Worm (Caenorhabditis elegans) whole organism, L1 larva: Measurements from ENCODE around the gene T19D12.6.

Experiments
- C16A3.4 ChIP-seq: fragments of 150-350 bp; optimal IDR thresholded peaks from 2 replicates; lab custom pipeline; 2014; ENCODE audit warnings: missing biosample characterization, missing genetic modification characterization
- F16B12.6 ChIP-seq: fragments of 150-350 bp; optimal IDR thresholded peaks from 2 replicates; lab custom pipeline; 2014; ENCODE audit warnings: missing biosample characterization, missing genetic modification characterization
- aha-1 ChIP-seq: fragments of 150-350 bp; optimal IDR thresholded peaks from 2 replicates; lab custom pipeline; 2014; ENCODE audit warnings: missing biosample characterization, missing genetic modification characterization
- alr-1 ChIP-seq: fragments of 200-800 bp; sonication (Bioruptor generic); optimal IDR thresholded peaks from 2 replicates; lab custom pipeline; 2018; ENCODE audit warnings: borderline replicate concordance, mild to moderate bottlenecking, missing genetic modification characterization, missing compliant biosample characterization
- aly-2 ChIP-seq: fragments of 150-350 bp; optimal IDR thresholded peaks from 2 replicates; lab custom pipeline; 2014; ENCODE audit warnings: missing biosample characterization, missing genetic modification characterization
- ama-1 ChIP-seq: fragments of 150-350 bp; optimal IDR thresholded peaks from 2 replicates; lab custom pipeline; 2014
- blmp-1 ChIP-seq: fragments of 150-350 bp; optimal IDR thresholded peaks from 2 replicates; lab custom pipeline; 2014; ENCODE audit warnings: missing biosample characterization, missing genetic modification characterization
- ceh-90 ChIP-seq: sonication (generic microtip); optimal IDR thresholded peaks from 2 replicates; lab custom pipeline; 2016; ENCODE audit warnings: missing genetic modification characterization, missing compliant biosample characterization
- efl-1 ChIP-seq, 4 experiments: fragments of 150-350 bp; optimal IDR thresholded peaks in 3 of 4; peaks in 1 of 4; 1 replicate in 1 of 4; 2 replicates in 3 of 4; lab custom pipeline; 2014; ENCODE audit warnings: missing biosample characterization in 2 of 4, missing genetic modification characterization in 2 of 4, missing genetic modification reagents in 2 of 4
- elt-2 ChIP-seq: sonication (generic microtip); optimal IDR thresholded peaks from 2 replicates; lab custom pipeline; 2016; ENCODE audit warnings: missing genetic modification characterization, mild to moderate bottlenecking, inconsistent platforms, missing compliant biosample characterization, missing genetic modification reagents
- ets-5 ChIP-seq: fragments of 200-800 bp; sonication (Bioruptor generic); IDR thresholded peaks from 2 replicates; pipeline ENCODE4 v1.3.6; 2022; ENCODE audit warnings: missing genetic modification characterization, missing compliant biosample characterization
- fkh-4 ChIP-seq: sonication (generic microtip); optimal IDR thresholded peaks from 2 replicates; lab custom pipeline; 2016; ENCODE audit warnings: missing compliant biosample characterization, missing genetic modification characterization, borderline replicate concordance
- grh-1 ChIP-seq: fragments of 200-800 bp; sonication (Bioruptor generic); IDR thresholded peaks from 2 replicates; pipeline ENCODE4 v1.3.6; 2022; ENCODE audit warnings: missing genetic modification reagents, missing genetic modification characterization, missing compliant biosample characterization
- irx-1 ChIP-seq: sonication (generic microtip); optimal IDR thresholded peaks from 2 replicates; lab custom pipeline; 2016; ENCODE audit warnings: missing genetic modification characterization, missing compliant biosample characterization
- lin-14 ChIP-seq: fragments of 200-800 bp; sonication (Bioruptor generic); optimal IDR thresholded peaks from 2 replicates; lab custom pipeline; 2018; ENCODE audit warnings: mild to moderate bottlenecking, missing genetic modification characterization, moderate library complexity, missing compliant biosample characterization
- lin-35 ChIP-seq, 2 experiments: fragments of 150-350 bp; optimal IDR thresholded peaks; 2 replicates each; lab custom pipeline; 2014; ENCODE audit warnings: missing biosample characterization in 2 of 2, missing genetic modification characterization in 2 of 2, missing genetic modification reagents in 2 of 2
- lin-39 ChIP-seq: fragments of 150-350 bp; optimal IDR thresholded peaks from 2 replicates; lab custom pipeline; 2014; ENCODE audit warnings: missing biosample characterization, missing genetic modification reagents, missing genetic modification characterization
- lir-3 ChIP-seq: sonication (generic microtip); optimal IDR thresholded peaks from 2 replicates; lab custom pipeline; 2016; ENCODE audit warnings: mild to moderate bottlenecking, missing genetic modification characterization, moderate library complexity, missing compliant biosample characterization; ENCODE audit not compliant: poor library complexity
- lsy-2 ChIP-seq, 2 experiments: fragments of 150-350 bp; optimal IDR thresholded peaks; 2 replicates each; lab custom pipeline; 2014; ENCODE audit warnings: missing biosample characterization in 2 of 2, missing genetic modification characterization in 2 of 2
- mep-1 ChIP-seq: fragments of 150-350 bp; optimal IDR thresholded peaks from 2 replicates; lab custom pipeline; 2014; ENCODE audit warnings: missing biosample characterization, missing genetic modification characterization
- nhr-11 ChIP-seq: fragments of 150-350 bp; optimal IDR thresholded peaks from 2 replicates; lab custom pipeline; 2014; ENCODE audit warnings: missing biosample characterization, missing genetic modification characterization
- nhr-12 ChIP-seq: sonication (generic microtip); optimal IDR thresholded peaks from 2 replicates; lab custom pipeline; 2017; ENCODE audit warnings: missing biosample characterization, missing genetic modification characterization
- nhr-28 ChIP-seq: fragments of 150-350 bp; optimal IDR thresholded peaks from 2 replicates; lab custom pipeline; 2014; ENCODE audit warnings: missing biosample characterization, missing genetic modification characterization
- nhr-71 ChIP-seq: sonication (generic microtip); optimal IDR thresholded peaks from 2 replicates; lab custom pipeline; 2016; ENCODE audit warnings: mild to moderate bottlenecking, missing genetic modification characterization, moderate library complexity, missing compliant biosample characterization
- nhr-84 ChIP-seq: sonication (generic microtip); optimal IDR thresholded peaks from 2 replicates; lab custom pipeline; 2017; ENCODE audit warnings: missing biosample characterization, missing genetic modification characterization
- skn-1 ChIP-seq: fragments of 150-350 bp; optimal IDR thresholded peaks from 2 replicates; lab custom pipeline; 2014; ENCODE audit warnings: missing biosample characterization, missing genetic modification characterization
- snpc-4 ChIP-seq: fragments of 150-350 bp; optimal IDR thresholded peaks from 2 replicates; lab custom pipeline; 2014; ENCODE audit warnings: missing biosample characterization, missing genetic modification characterization
- snu-23 ChIP-seq: sonication (generic microtip); optimal IDR thresholded peaks from 2 replicates; lab custom pipeline; 2016; ENCODE audit warnings: missing genetic modification characterization, missing compliant biosample characterization
- sox-4 ChIP-seq: sonication (generic microtip); optimal IDR thresholded peaks from 2 replicates; lab custom pipeline; 2016; ENCODE audit warnings: missing genetic modification characterization, missing compliant biosample characterization
- tbx-2 ChIP-seq: sonication (generic microtip); optimal IDR thresholded peaks from 2 replicates; lab custom pipeline; 2016; ENCODE audit warnings: missing genetic modification characterization, missing compliant biosample characterization
- tlp-1 ChIP-seq: fragments of 150-350 bp; optimal IDR thresholded peaks from 2 replicates; lab custom pipeline; 2014; ENCODE audit warnings: missing biosample characterization, missing genetic modification characterization
- unc-30 ChIP-seq: sonication (generic microtip); optimal IDR thresholded peaks from 2 replicates; lab custom pipeline; 2017; ENCODE audit warnings: missing biosample characterization, missing genetic modification characterization
- unc-86 ChIP-seq: sonication (generic microtip); optimal IDR thresholded peaks from 2 replicates; lab custom pipeline; 2016; ENCODE audit warnings: missing genetic modification characterization, missing compliant biosample characterization
- unc-98 ChIP-seq: fragments of 200-800 bp; sonication (Bioruptor generic); IDR thresholded peaks from 2 replicates; pipeline ENCODE4 v1.3.6; 2022; ENCODE audit warnings: missing genetic modification characterization, missing compliant biosample characterization
- zag-1 ChIP-seq: fragments of 150-350 bp; optimal IDR thresholded peaks from 2 replicates; lab custom pipeline; 2014; ENCODE audit warnings: missing biosample characterization, missing genetic modification characterization
- ztf-11 ChIP-seq, 2 experiments: sonication (generic microtip); optimal IDR thresholded peaks; 2 replicates each; lab custom pipeline; 2016 to 2017; ENCODE audit warnings: missing genetic modification characterization in 2 of 2, missing biosample characterization in 1 of 2, missing compliant biosample characterization in 1 of 2
- ztf-4 ChIP-seq: fragments of 150-350 bp; optimal IDR thresholded peaks from 2 replicates; lab custom pipeline; 2014; ENCODE audit warnings: missing biosample characterization, missing genetic modification characterization

The T19D12.6 gene

ce11 chrII:6665908-6666307 lies 23.0 kb upstream of the T19D12.6 start:
- TF ChIP-seq ama-1 (lab: Kevin White, UChicago): no peak
- TF ChIP-seq unc-98: no peak
- no peak for TF ChIP-seq F16B12.6 (tag; lab: Kevin White, UChicago)
- TF ChIP-seq nhr-84 (tag; lab: Kevin White, UChicago): no peak
- TF ChIP-seq elt-2 (tag; lab: Kevin White, UChicago): peak; percentile 64
- TF ChIP-seq zag-1 (tag; lab: Kevin White, UChicago): no peak

- no peak for TF ChIP-seq C16A3.4
- no peak for TF ChIP-seq aly-2 (tag; lab: Kevin White, UChicago)
- TF ChIP-seq alr-1 (tag; lab: Kevin White, UChicago): no peak
- no peak for TF ChIP-seq tlp-1 (tag; lab: Kevin White, UChicago)
- no peak for TF ChIP-seq ztf-11 (tag; optimal IDR thresholded peaks at IDR 0.05; lab: Kevin White, UChicago)
- TF ChIP-seq lin-39 (tag; lab: Kevin White, UChicago): no peak
- no peak for TF ChIP-seq nhr-12 (tag; lab: Kevin White, UChicago)
- TF ChIP-seq aha-1 (tag; lab: Kevin White, UChicago): no peak
- no peak for TF ChIP-seq zag-1 (tag; lab: Kevin White, UChicago)
- TF ChIP-seq lin-35 (GFP tag; optimal IDR thresholded peaks at IDR 0.05; lab: Kevin White, UChicago): no peak
- TF ChIP-seq, all 84 proteins: peak for 0
These were observed 20.9 kb upstream of the T19D12.6 start for ce11 chrII:6663799-6664198.

ce11 chrII:6661211-6661610 lies 18.3 kb upstream of the T19D12.6 start, which contains the start of gene T19D12.2:
Gene T19D12.2 (plus strand): TSS chrII:6661335.
- peak; percentile 39 for TF ChIP-seq elt-2 (tag; lab: Kevin White, UChicago)
- no peak for TF ChIP-seq ceh-90 (tag; lab: Kevin White, UChicago)
- peak; percentile 4 for TF ChIP-seq tlp-1 (tag; lab: Kevin White, UChicago)
- no peak for TF ChIP-seq tbx-2 (tag; lab: Kevin White, UChicago)

ce11 chrII:6658766-6659165 lies 15.8 kb upstream of the T19D12.6 start, which contains the start of gene T19D12.10:
Gene T19D12.10 (minus strand): TSS chrII:6658866.
- TF ChIP-seq ztf-4 (tag; lab: Kevin White, UChicago) (no peak), blmp-1 (tag; lab: Kevin White, UChicago) (no peak), snu-23 (no peak), mep-1 (tag; lab: Kevin White, UChicago) (no peak), unc-30 (tag; lab: Kevin White, UChicago) (no peak), nhr-71 (tag; lab: Kevin White, UChicago) (no peak), unc-86 (tag; lab: Kevin White, UChicago) (no peak), nhr-11 (tag; lab: Kevin White, UChicago) (no peak), lir-3 (tag; lab: Kevin White, UChicago) (no peak), ets-5 (no peak), nhr-28 (tag; lab: Kevin White, UChicago) (no peak), skn-1 (tag; lab: Kevin White, UChicago) (no peak), nhr-84 (tag; lab: Kevin White, UChicago) (no peak), tlp-1 (tag; lab: Kevin White, UChicago) (no peak), fkh-4 (tag; lab: Kevin White, UChicago) (no peak)

ce11 chrII:6654284-6654683 lies 11.4 kb upstream of the T19D12.6 start, which contains the start of gene T19D12.9:
Gene T19D12.9 (minus strand): TSS chrII:6654384.
- TF ChIP-seq sox-4 (tag; lab: Kevin White, UChicago): no peak
- no peak for TF ChIP-seq snpc-4
- no peak for TF ChIP-seq irx-1 (tag; lab: Kevin White, UChicago)
- TF ChIP-seq grh-1 (GFP tag; lab: Robert Waterston, UW): no peak
- no peak for TF ChIP-seq efl-1 (optimal IDR thresholded peaks at IDR 0.05; lab: Kevin White, UChicago)
- peak in 1 of 2 experiments; percentile 10 for TF ChIP-seq efl-1 (GFP tag; optimal IDR thresholded peaks at IDR 0.05 in 1 of 2; lab: Kevin White, UChicago)
- TF ChIP-seq lin-14: no peak
- no peak for TF ChIP-seq lsy-2 (tag; optimal IDR thresholded peaks at IDR 0.05; lab: Kevin White, UChicago)
- TF ChIP-seq, all 84 proteins: peak for 1
